Worm (Caenorhabditis elegans) whole organism, L2 larva: ENCODE results near the gene Y46G5A.47.
A peak's percentile ranks its signal among the peaks of the same experiment; 100 is the strongest.

Source experiments
- C34F6.9 ChIP-seq: fragments of 150-350 bp; optimal IDR thresholded peaks from 2 replicates; lab custom pipeline; 2014; ENCODE audit warnings: missing biosample characterization, missing genetic modification characterization
- F13H6.1 ChIP-seq: sonication (generic microtip); optimal IDR thresholded peaks from 2 replicates; lab custom pipeline; 2016; ENCODE audit warnings: missing genetic modification characterization, missing compliant biosample characterization
- Y55F3AM.14 ChIP-seq: fragments of 200-800 bp; sonication (Bioruptor generic); optimal IDR thresholded peaks from 2 replicates; lab custom pipeline; 2018; ENCODE audit warnings: mild to moderate bottlenecking, missing genetic modification characterization, missing compliant biosample characterization
- ZK546.5 ChIP-seq: sonication (generic microtip); optimal IDR thresholded peaks from 2 replicates; lab custom pipeline; 2017; ENCODE audit warnings: missing biosample characterization, missing genetic modification characterization
- alr-1 ChIP-seq: fragments of 150-350 bp; optimal IDR thresholded peaks from 2 replicates; lab custom pipeline; 2014; ENCODE audit warnings: missing biosample characterization, missing genetic modification characterization
- aly-2 ChIP-seq: fragments of 150-350 bp; optimal IDR thresholded peaks from 2 replicates; lab custom pipeline; 2014; ENCODE audit warnings: missing biosample characterization, missing genetic modification characterization
- ama-1 ChIP-seq: fragments of 150-350 bp; optimal IDR thresholded peaks from 2 replicates; lab custom pipeline; 2018; ENCODE audit warnings: inconsistent platforms
- blmp-1 ChIP-seq: sonication (generic microtip); optimal IDR thresholded peaks from 2 replicates; lab custom pipeline; 2017; ENCODE audit warnings: missing genetic modification characterization, mild to moderate bottlenecking, missing compliant biosample characterization, antibody characterized with exemption, moderate library complexity; ENCODE audit not compliant: insufficient read depth
- ceh-16 ChIP-seq: fragments of 150-350 bp; optimal IDR thresholded peaks from 2 replicates; lab custom pipeline; 2014; ENCODE audit warnings: missing biosample characterization, missing genetic modification characterization
- crh-2 ChIP-seq: sonication (generic microtip); optimal IDR thresholded peaks from 2 replicates; lab custom pipeline; 2017; ENCODE audit warnings: missing biosample characterization, missing genetic modification characterization
- egl-27 ChIP-seq: sonication (generic microtip); optimal IDR thresholded peaks from 3 replicates; lab custom pipeline; 2017; ENCODE audit warnings: missing biosample characterization, missing genetic modification reagents, missing genetic modification characterization
- elt-1 ChIP-seq: fragments of 150-350 bp; optimal IDR thresholded peaks from 2 replicates; lab custom pipeline; 2014; ENCODE audit warnings: missing biosample characterization, missing genetic modification characterization
- elt-3 ChIP-seq: sonication (generic microtip); optimal IDR thresholded peaks from 2 replicates; lab custom pipeline; 2017; ENCODE audit warnings: missing biosample characterization, missing genetic modification characterization
- fos-1 ChIP-seq: fragments of 150-350 bp; optimal IDR thresholded peaks from 2 replicates; lab custom pipeline; 2014; ENCODE audit warnings: missing biosample characterization, missing genetic modification characterization
- gmeb-1 ChIP-seq: fragments of 150-350 bp; optimal IDR thresholded peaks from 2 replicates; lab custom pipeline; 2014; ENCODE audit warnings: missing biosample characterization, missing genetic modification characterization
- lin-11 ChIP-seq: fragments of 150-350 bp; sonication (generic microtip); optimal IDR thresholded peaks from 2 replicates; lab custom pipeline; 2014; ENCODE audit warnings: missing biosample characterization, missing genetic modification characterization, inconsistent platforms, mixed read lengths
- lin-13 ChIP-seq: fragments of 150-350 bp; optimal IDR thresholded peaks from 2 replicates; lab custom pipeline; 2014; ENCODE audit warnings: missing biosample characterization, missing genetic modification reagents, missing genetic modification characterization
- lin-39 ChIP-seq: fragments of 150-350 bp; optimal IDR thresholded peaks from 2 replicates; lab custom pipeline; 2014; ENCODE audit warnings: missing biosample characterization, missing genetic modification reagents, missing genetic modification characterization
- lsy-2 ChIP-seq, 2 experiments: fragments of 150-350 bp in 1 of 2; sonication (generic microtip) in 1 of 2; optimal IDR thresholded peaks; 2 replicates each; lab custom pipeline; 2014 to 2017; ENCODE audit warnings: missing biosample characterization in 2 of 2, missing genetic modification characterization in 2 of 2
- mab-5 ChIP-seq: fragments of 150-350 bp; optimal IDR thresholded peaks from 2 replicates; lab custom pipeline; 2014; ENCODE audit warnings: missing biosample characterization, missing genetic modification characterization
- mbf-1 ChIP-seq: sonication (generic microtip); optimal IDR thresholded peaks from 2 replicates; lab custom pipeline; 2017; ENCODE audit warnings: missing biosample characterization, missing genetic modification characterization
- mdl-1 ChIP-seq, 2 experiments: fragments of 150-350 bp in 1 of 2; sonication (generic microtip) in 1 of 2; optimal IDR thresholded peaks; 2 replicates each; lab custom pipeline; 2017; ENCODE audit warnings: missing biosample characterization in 2 of 2, missing genetic modification characterization in 2 of 2
- nhr-10 ChIP-seq: sonication (generic microtip); optimal IDR thresholded peaks from 2 replicates; lab custom pipeline; 2017; ENCODE audit warnings: missing biosample characterization, missing genetic modification characterization
- nhr-11 ChIP-seq: fragments of 150-350 bp; optimal IDR thresholded peaks from 2 replicates; lab custom pipeline; 2014; ENCODE audit warnings: missing biosample characterization, missing genetic modification characterization
- nhr-129 ChIP-seq: fragments of 150-350 bp; optimal IDR thresholded peaks from 2 replicates; lab custom pipeline; 2014; ENCODE audit warnings: missing biosample characterization, missing genetic modification characterization
- nhr-21 ChIP-seq: fragments of 150-350 bp; optimal IDR thresholded peaks from 2 replicates; lab custom pipeline; 2014; ENCODE audit warnings: missing biosample characterization, missing genetic modification characterization
- nhr-23 ChIP-seq: fragments of 150-350 bp; optimal IDR thresholded peaks from 2 replicates; lab custom pipeline; 2014; ENCODE audit warnings: missing biosample characterization, missing genetic modification reagents, missing genetic modification characterization
- nhr-25 ChIP-seq: fragments of 150-350 bp; sonication (generic microtip); optimal IDR thresholded peaks from 3 replicates; lab custom pipeline; 2014; ENCODE audit warnings: missing biosample characterization, missing genetic modification characterization
- nhr-77 ChIP-seq: fragments of 150-350 bp; optimal IDR thresholded peaks from 2 replicates; lab custom pipeline; 2014; ENCODE audit warnings: missing biosample characterization, missing genetic modification characterization
- sem-4 ChIP-seq: fragments of 150-350 bp; optimal IDR thresholded peaks from 2 replicates; lab custom pipeline; 2014; ENCODE audit warnings: missing biosample characterization, missing genetic modification reagents, missing genetic modification characterization
- skn-1 ChIP-seq: sonication (generic microtip); optimal IDR thresholded peaks from 2 replicates; lab custom pipeline; 2017; ENCODE audit warnings: missing biosample characterization, missing genetic modification characterization
- sma-3 ChIP-seq: sonication (generic microtip); optimal IDR thresholded peaks from 2 replicates; lab custom pipeline; 2016; ENCODE audit warnings: missing genetic modification reagents, missing genetic modification characterization, missing compliant biosample characterization
- unc-39 ChIP-seq: fragments of 150-350 bp; optimal IDR thresholded peaks from 2 replicates; lab custom pipeline; 2014; ENCODE audit warnings: missing biosample characterization, missing genetic modification characterization
- unc-62 ChIP-seq: fragments of 150-350 bp; optimal IDR thresholded peaks from 2 replicates; lab custom pipeline; 2014; ENCODE audit warnings: missing biosample characterization, missing genetic modification reagents, missing genetic modification characterization
- ztf-1 ChIP-seq: fragments of 200-800 bp; sonication (Bioruptor generic); conservative IDR thresholded peaks from 2 replicates; pipeline ENCODE4 v1.3.6; 2022; ENCODE audit warnings: missing genetic modification characterization, missing compliant biosample characterization

Gene Y46G5A.47

DNA sequence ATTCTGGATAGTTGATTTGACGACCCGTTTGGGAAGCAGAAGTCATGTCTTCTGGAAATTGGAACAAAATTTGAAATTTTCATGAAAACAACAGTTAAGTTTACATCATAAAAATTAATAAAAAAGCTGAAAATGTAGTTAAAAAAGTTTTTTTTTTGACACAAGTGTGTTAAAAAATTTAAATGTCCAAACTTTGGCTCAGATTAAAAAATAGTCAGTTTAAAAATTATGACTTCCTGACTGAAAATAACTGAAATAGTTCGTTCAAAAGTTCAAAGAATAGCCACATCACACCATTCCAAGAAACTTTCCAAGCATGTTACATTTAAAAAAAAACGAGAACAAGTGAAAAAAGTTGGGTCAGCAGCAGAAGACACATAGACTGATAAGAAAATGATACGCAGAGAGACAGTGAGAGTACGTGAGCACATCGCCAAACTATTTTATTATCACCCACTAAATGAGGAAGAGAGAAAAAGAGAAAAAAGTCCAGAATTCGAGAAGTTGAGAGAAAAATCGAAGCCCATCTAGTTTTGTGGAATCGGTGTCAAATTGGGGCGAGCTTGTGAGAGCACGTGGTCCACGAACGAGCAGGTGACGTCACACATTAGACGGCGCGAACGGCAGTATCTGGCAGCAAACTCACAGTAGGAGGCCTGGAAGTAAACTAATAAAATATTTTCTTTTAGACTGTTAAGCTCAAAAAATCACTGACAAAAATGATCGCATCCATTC, 11.5 kb upstream of the Y46G5A.47 start, which contains the start of gene acl-7:
acl-7 (minus strand) TSS at position 51 of the 735 bp plus-strand sequence.
- TF ChIP-seq gmeb-1 (tag; lab: Kevin White, UChicago) = no peak
- peak; percentile 54 for TF ChIP-seq fos-1 (tag; lab: Kevin White, UChicago)

DNA sequence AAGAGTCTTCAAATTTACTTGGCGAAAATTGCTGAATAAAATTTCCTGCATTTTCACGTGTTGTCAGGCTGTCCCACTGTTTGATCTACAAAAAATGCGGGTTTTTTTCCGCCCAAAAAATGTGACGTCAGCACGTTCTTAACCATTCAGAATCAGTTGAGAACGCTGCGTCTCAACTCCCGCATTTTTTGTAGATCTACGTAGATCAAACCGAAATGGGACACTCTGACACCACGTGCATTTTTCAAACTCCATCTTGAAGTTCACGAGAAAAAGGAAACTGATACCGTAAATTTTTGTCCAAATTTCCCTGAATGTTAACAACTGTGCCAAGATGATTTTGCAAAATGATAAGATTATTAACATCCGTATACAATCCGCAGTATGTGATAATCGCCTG, 8.1 kb upstream of the Y46G5A.47 start:
- TF ChIP-seq egl-27 (tag; lab: Kevin White, UChicago) (no peak), ama-1 (lab: Kevin White, UChicago) (no peak), skn-1 (tag; lab: Kevin White, UChicago) (no peak), sem-4 (tag; lab: Kevin White, UChicago) (no peak), ztf-1 (GFP tag; lab: Robert Waterston, UW) (no peak), aly-2 (tag; lab: Kevin White, UChicago) (no peak), mab-5 (no peak), ceh-16 (no peak), nhr-25 (no peak), nhr-21 (tag; lab: Kevin White, UChicago) (no peak), sma-3 (GFP tag; lab: Kevin White, UChicago) (no peak), lin-39 (tag; lab: Kevin White, UChicago) (no peak), nhr-77 (no peak), nhr-11 (tag; lab: Kevin White, UChicago) (no peak), unc-39 (tag; lab: Kevin White, UChicago) (no peak), gmeb-1 (tag; lab: Kevin White, UChicago) (no peak), blmp-1 (tag; lab: Kevin White, UChicago) (no peak), mdl-1 (tag; optimal IDR thresholded peaks at IDR 0.05; lab: Kevin White, UChicago) (no peak), ZK546.5 (tag; lab: Kevin White, UChicago) (no peak), Y55F3AM.14 (GFP tag; lab: Kevin White, UChicago) (no peak)

DNA sequence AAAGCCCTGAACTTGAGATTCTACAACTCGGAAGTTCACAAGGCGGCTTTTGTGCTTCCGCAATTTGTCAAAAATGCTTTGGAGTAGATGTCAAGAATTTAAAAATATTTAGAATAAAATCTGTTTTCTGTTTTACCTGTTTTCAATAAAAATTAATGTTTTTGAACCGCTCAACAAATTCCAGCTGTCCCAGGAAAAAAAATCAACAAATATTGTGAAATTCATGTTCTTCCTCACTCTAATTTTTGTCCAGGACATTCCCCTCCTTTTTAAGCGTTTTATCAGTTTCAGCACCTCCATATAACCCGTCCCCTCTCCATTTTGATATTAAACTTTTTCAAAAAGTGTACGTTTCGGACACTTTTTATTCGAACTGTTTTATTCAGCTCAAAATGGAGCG, 5.6 kb upstream of the Y46G5A.47 start, which contains the start of gene Y46G5A.20:
Y46G5A.20 (plus strand) TSS at position 301 of the 400 bp plus-strand sequence.
- peak; percentile 5 for TF ChIP-seq fos-1 (tag; lab: Kevin White, UChicago)
- no peak for TF ChIP-seq nhr-10 (tag; lab: Kevin White, UChicago)

DNA sequence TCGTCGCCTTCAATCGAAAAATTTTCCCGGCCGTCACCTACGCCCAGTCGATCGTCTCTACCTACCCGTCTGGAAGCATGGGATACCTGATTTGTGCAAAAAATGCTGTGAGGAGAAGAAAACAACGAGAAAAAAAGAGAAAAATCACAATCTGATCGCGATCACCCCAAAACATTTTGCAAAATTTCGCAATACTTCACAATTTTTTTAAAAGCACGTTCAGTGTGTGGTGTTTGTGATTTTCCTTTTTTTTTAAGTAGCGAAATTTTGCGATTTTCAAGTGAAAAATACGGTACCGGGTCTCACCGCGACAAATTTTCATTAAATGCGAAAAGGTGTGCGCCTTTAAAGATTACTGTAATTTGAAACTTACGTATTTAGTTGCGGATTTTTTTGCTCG, 4.6 kb upstream of the Y46G5A.47 start:
- TF ChIP-seq nhr-77 (no peak), nhr-129 (tag; lab: Kevin White, UChicago) (peak; percentile 72)

DNA sequence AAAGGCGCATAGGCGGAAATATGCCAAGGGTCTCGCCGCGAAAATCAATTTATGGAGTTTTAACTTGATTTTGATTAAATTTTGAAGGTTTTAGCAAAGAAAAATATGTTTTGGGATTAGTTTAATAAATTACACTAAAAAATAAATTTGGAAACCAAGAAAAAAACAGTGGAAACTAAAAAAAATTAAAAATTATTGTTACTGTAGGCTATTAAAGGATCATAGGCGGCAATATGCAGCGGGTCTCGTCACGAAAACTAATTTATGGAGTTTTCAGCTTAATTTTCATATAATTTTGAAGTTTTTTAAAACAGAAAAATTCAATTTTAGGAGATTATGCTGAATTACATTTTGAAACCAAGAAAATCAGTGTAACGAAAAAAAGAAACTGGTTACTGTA, 3.6 kb upstream of the Y46G5A.47 start:
- TF ChIP-seq ZK546.5 (tag; lab: Kevin White, UChicago) = no peak
- no peak for TF ChIP-seq elt-1 (tag; lab: Kevin White, UChicago)
- no peak for TF ChIP-seq nhr-129 (tag; lab: Kevin White, UChicago)

DNA sequence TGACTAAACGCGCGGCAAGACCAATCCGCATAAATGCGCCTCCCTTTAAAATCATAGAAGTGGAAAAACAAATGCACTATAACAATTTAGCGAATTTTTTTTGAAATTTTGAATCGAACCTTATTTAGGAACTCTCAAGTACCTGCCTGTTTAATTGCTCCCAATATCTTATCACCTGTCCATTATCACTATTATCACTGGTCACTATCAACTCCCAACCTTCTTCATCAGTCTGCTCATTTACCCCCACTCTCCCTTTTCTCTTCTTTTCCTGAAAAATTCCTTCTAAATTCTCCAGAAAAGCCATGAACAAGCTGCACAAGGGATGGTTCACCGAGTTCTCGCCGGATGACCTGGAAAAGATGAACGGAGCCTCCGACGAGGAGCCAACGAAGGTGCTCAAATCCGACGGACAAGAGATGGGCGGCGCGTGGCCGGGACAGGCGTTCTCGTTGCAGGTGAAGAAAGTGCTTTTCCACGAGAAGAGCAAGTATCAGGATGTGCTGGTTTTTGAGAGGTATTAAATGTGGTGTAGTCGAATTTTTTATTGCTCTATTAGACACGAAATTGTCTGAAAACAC, 1.6 kb upstream of the Y46G5A.47 start, which contains the start of gene spds-1:
spds-1 (plus strand) TSS at position 298 of the 581 bp plus-strand sequence.
- TF ChIP-seq blmp-1 (tag; lab: Kevin White, UChicago) (no peak), fos-1 (tag; lab: Kevin White, UChicago) (peak; percentile 36)

DNA sequence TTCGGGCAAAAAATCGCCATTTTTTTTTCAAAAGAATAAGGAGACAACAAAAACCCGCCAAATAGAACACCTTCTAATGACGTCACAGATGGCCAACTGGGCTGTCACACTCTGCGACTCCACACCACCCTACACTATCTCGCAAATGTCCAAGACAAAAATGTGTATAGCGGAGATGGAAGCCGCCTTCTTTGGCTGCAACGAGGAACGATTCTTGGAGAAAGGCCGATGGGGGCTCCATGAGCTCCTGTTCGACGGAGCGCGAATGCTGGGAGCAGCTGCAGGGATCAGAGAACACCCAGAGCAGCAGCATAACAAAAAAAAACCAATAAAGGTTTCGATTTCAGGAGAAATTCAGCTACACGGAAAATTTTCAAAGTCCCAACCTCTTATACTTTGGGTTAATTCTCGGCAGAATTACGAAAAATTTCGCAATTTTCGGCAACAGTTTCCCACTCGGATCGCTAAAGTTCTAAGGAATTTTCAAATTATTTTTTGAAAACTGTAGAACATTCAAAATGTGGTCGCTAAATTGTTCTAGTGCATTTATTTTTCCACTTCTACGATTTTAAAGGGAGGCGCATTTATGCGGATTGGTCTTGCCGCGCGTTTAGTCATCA, 769 bp upstream of the Y46G5A.47 start:
- TF ChIP-seq sem-4 (tag; lab: Kevin White, UChicago) (no peak), ama-1 (lab: Kevin White, UChicago) (no peak), lin-39 (tag; lab: Kevin White, UChicago) (no peak), ZK546.5 (tag; lab: Kevin White, UChicago) (no peak), fos-1 (tag; lab: Kevin White, UChicago) (peak; percentile 11), unc-62 (GFP tag; lab: Kevin White, UChicago) (no peak), nhr-25 (no peak), lsy-2 (tag; optimal IDR thresholded peaks at IDR 0.05; lab: Kevin White, UChicago) (peak; percentile 23 to 60), alr-1 (no peak), F13H6.1 (tag; lab: Kevin White, UChicago) (peak; percentile 35), C34F6.9 (peak; percentile 58), elt-1 (tag; lab: Kevin White, UChicago) (no peak), elt-3 (tag; lab: Kevin White, UChicago) (no peak), nhr-23 (tag; lab: Kevin White, UChicago) (no peak), lin-13 (peak; percentile 31), nhr-77 (no peak), mdl-1 (tag; optimal IDR thresholded peaks at IDR 0.05; lab: Kevin White, UChicago) (no peak), nhr-11 (tag; lab: Kevin White, UChicago) (no peak), nhr-21 (tag; lab: Kevin White, UChicago) (no peak), crh-2 (tag; lab: Kevin White, UChicago) (peak; percentile 13), nhr-10 (tag; lab: Kevin White, UChicago) (no peak), lin-11 (tag; lab: Kevin White, UChicago) (peak; percentile 45), aly-2 (tag; lab: Kevin White, UChicago) (no peak), nhr-129 (tag; lab: Kevin White, UChicago) (peak; percentile 54), egl-27 (tag; lab: Kevin White, UChicago) (peak; percentile 9), mbf-1 (tag; lab: Kevin White, UChicago) (no peak)
